Fruit fly (Drosophila melanogaster): ENCODE measurements around the gene MED27.
A peak's percentile ranks its signal among the peaks of the same experiment; 100 is the strongest.

MED27 gene

DNA sequence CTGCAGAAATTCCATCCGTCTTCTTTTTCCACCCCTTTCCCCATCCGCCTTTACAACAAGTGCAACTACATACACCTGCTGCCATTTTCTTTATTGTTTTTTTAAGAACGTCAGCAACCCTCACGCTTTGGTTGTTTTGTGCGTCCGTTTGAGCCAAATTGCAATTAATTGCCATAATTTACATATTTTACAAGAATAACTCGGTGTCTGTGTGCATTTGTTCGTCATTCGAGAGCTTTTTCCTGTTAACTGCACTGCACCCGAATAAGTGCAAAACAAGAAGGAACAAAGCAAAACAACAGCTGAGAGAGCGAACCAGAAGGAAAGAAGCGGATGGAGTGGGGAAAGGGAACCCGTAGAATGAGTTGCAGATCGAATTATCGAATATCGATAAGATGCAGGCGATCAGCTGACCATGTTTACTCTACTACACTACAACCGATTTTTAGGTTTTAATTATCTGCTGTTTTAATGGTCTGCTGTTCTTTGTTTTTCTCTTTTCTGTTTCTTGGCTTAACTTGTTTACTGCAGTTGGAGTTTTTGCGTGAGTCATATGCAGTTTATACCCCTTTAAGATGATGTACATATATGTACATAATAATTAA lies 15.8 kb downstream of the MED27 start (continued):
- no peak for TF ChIP-seq Eip93F (GFP tag; optimal IDR thresholded peaks at IDR 0.05)
- peak; percentile 30 for TF ChIP-seq Hr4 (GFP tag; optimal IDR thresholded peaks at IDR 0.05)
- no peak for TF ChIP-seq OdsH (GFP tag; optimal IDR thresholded peaks at IDR 0.05)
- peak; percentile 54 for TF ChIP-seq CG6808 (GFP tag; optimal IDR thresholded peaks at IDR 0.05)
- peak; percentile 31 for TF ChIP-seq Ets96B (tag; optimal IDR thresholded peaks at IDR 0.05)

dm6 chr3R:5671265-5671663 lies 16.3 kb downstream of the MED27 start:
- no peak for TF ChIP-seq lz (GFP tag; optimal IDR thresholded peaks at IDR 0.05)
- TF ChIP-seq CG9139 (GFP tag; optimal IDR thresholded peaks at IDR 0.05) = no peak
- peak; percentile 100 for TF ChIP-seq svp (GFP tag)
- no peak for TF ChIP-seq CG15336 (GFP tag; IDR thresholded peaks at IDR 0.05)
- TF ChIP-seq ss (GFP tag; optimal IDR thresholded peaks at IDR 0.05) = peak in 1 of 2 experiments; percentile 18
- peak; percentile 6 for TF ChIP-seq Eip75B (GFP tag; optimal IDR thresholded peaks at IDR 0.05)
- TF ChIP-seq topi (GFP tag; optimal IDR thresholded peaks at IDR 0.05) = no peak
- TF ChIP-seq Hr39 (GFP tag; optimal IDR thresholded peaks at IDR 0.05) = no peak
- no peak for TF ChIP-seq spab (GFP tag; optimal IDR thresholded peaks at IDR 0.05)
- peak; percentile 26 for TF ChIP-seq Lpt (GFP tag; optimal IDR thresholded peaks at IDR 0.05)
- TF ChIP-seq acj6 (GFP tag; optimal IDR thresholded peaks at IDR 0.05) = no peak
- no peak for TF ChIP-seq cyc (GFP tag; optimal IDR thresholded peaks at IDR 0.05)
- peak; percentile 18 for TF ChIP-seq esn (GFP tag; optimal IDR thresholded peaks at IDR 0.05)
- no peak for TF ChIP-seq CG11294 (GFP tag; IDR thresholded peaks at IDR 0.05)
- TF ChIP-seq Blimp-1 (GFP tag; optimal IDR thresholded peaks at IDR 0.05) = peak; percentile 43
- no peak for TF ChIP-seq CG10669 (GFP tag; optimal IDR thresholded peaks at IDR 0.05)

dm6 chr3R:5671795-5672657 lies 17.1 kb downstream of the MED27 start:
- TF ChIP-seq svp (GFP tag) (peak; percentile 69), vri (GFP tag; optimal IDR thresholded peaks at IDR 0.05) (peak; percentile 55), CG34406 (GFP tag; optimal IDR thresholded peaks at IDR 0.05) (no peak)

dm6 chr3R:5672658-5673217 lies 17.8 kb downstream of the MED27 start:
- TF ChIP-seq CG15336 (GFP tag; IDR thresholded peaks at IDR 0.05) = peak; percentile 42; the same call in 1 of the 2 replicates
- TF ChIP-seq net (GFP tag; optimal IDR thresholded peaks at IDR 0.05) = peak; percentile 47
- no peak for TF ChIP-seq CG9139 (GFP tag; optimal IDR thresholded peaks at IDR 0.05)
- no peak for TF ChIP-seq CG34406 (GFP tag; optimal IDR thresholded peaks at IDR 0.05)
- TF ChIP-seq CG16779 (tag; optimal IDR thresholded peaks at IDR 0.05) = peak; percentile 70
- TF ChIP-seq Eip75B (GFP tag; optimal IDR thresholded peaks at IDR 0.05) = peak; percentile 19
- TF ChIP-seq Ets21C (GFP tag; optimal IDR thresholded peaks at IDR 0.05) = no peak
- TF ChIP-seq CG8119 (GFP tag; IDR thresholded peaks at IDR 0.05) = 0 out of 3 replicates have a peak, but pooled peaks have one; percentile 17
- peak; percentile 88 for TF ChIP-seq Eip78C (GFP tag)
- TF ChIP-seq fd59A (GFP tag; optimal IDR thresholded peaks at IDR 0.05) = no peak
- no peak for TF ChIP-seq Gug (GFP tag; IDR thresholded peaks at IDR 0.05)
- peak; percentile 44 for TF ChIP-seq CG6276 (GFP tag; optimal IDR thresholded peaks at IDR 0.05)
- no peak for TF ChIP-seq CG8319 (GFP tag; optimal IDR thresholded peaks at IDR 0.05)
- peak; percentile 43; the same call in 1 of the 3 replicates for TF ChIP-seq eg (GFP tag; IDR thresholded peaks at IDR 0.05)
- TF ChIP-seq Lpt (GFP tag; optimal IDR thresholded peaks at IDR 0.05) = no peak
- no peak for TF ChIP-seq acj6 (GFP tag; optimal IDR thresholded peaks at IDR 0.05)
- no peak for TF ChIP-seq CG11762 (GFP tag; optimal IDR thresholded peaks at IDR 0.05; ENCODE audit: insufficient read depth)
- peak; percentile 13 for TF ChIP-seq Eip93F (GFP tag; optimal IDR thresholded peaks at IDR 0.05)
- TF ChIP-seq fkh (GFP tag; optimal IDR thresholded peaks at IDR 0.05) = peak; percentile 100
- TF ChIP-seq Sox14 (GFP tag; optimal IDR thresholded peaks at IDR 0.05) = peak; percentile 52
- TF ChIP-seq ss (GFP tag; optimal IDR thresholded peaks at IDR 0.05) = no peak
- no peak for TF ChIP-seq CG6808 (GFP tag; optimal IDR thresholded peaks at IDR 0.05)
- TF ChIP-seq esn (GFP tag; optimal IDR thresholded peaks at IDR 0.05) = no peak
- TF ChIP-seq spab (GFP tag; optimal IDR thresholded peaks at IDR 0.05) = no peak
- TF ChIP-seq topi (GFP tag; optimal IDR thresholded peaks at IDR 0.05) = peak; percentile 8
- peak; percentile 60; the same call in 1 of the 3 replicates for TF ChIP-seq CG6163 (GFP tag; IDR thresholded peaks at IDR 0.05)
- peak; percentile 35 for TF ChIP-seq fd85E (GFP tag; optimal IDR thresholded peaks at IDR 0.05)
- TF ChIP-seq achi (GFP tag; optimal IDR thresholded peaks at IDR 0.05) = no peak
- peak; percentile 20 for TF ChIP-seq CG8632 (GFP tag; optimal IDR thresholded peaks at IDR 0.05)
